Fruit fly (Drosophila melanogaster) whole organism, embryonic: ENCODE measurements around the gene Eip63E.
A peak's percentile ranks its signal among the peaks of the same experiment; 100 is the strongest.

ENCODE experiments used
- CG11723 ChIP-seq: fragments of 200-800 bp; sonication (Bioruptor generic); optimal IDR thresholded peaks from 2 replicates; lab custom pipeline; 2017; ENCODE audit warnings: missing biosample characterization, mild to moderate bottlenecking, missing genetic modification characterization
- CG12219 ChIP-seq: fragments of 200-800 bp; sonication (Bioruptor generic); optimal IDR thresholded peaks from 3 replicates; lab custom pipeline; 2018; ENCODE audit warnings: missing biosample characterization, mild to moderate bottlenecking, missing genetic modification characterization
- CG12299 ChIP-seq: fragments of 200-800 bp; sonication (Bioruptor generic); optimal IDR thresholded peaks from 2 replicates; lab custom pipeline; 2018; ENCODE audit warnings: missing biosample characterization, mild to moderate bottlenecking, missing genetic modification characterization
- CG13287 ChIP-seq: fragments of 200-800 bp; sonication (Bioruptor generic); IDR thresholded peaks from 2 replicates; pipeline ENCODE4 v1.3.6; 2022; ENCODE audit warnings: missing biosample characterization, missing genetic modification characterization; ENCODE audit not compliant: partially characterized antibody
- CG13296 ChIP-seq: fragments of 200-800 bp; sonication (Bioruptor generic); optimal IDR thresholded peaks from 3 replicates; lab custom pipeline; 2018; ENCODE audit warnings: missing biosample characterization, mild to moderate bottlenecking, missing genetic modification characterization
- CG14050 ChIP-seq: fragments of 200-800 bp; sonication (Bioruptor generic); IDR thresholded peaks from 3 replicates; pipeline ENCODE4 v1.3.6; 2022; ENCODE audit warnings: missing biosample characterization, missing genetic modification characterization
- CG14710 ChIP-seq: fragments of 200-800 bp; sonication (Bioruptor generic); optimal IDR thresholded peaks from 3 replicates; lab custom pipeline; 2019; ENCODE audit warnings: missing biosample characterization, mild to moderate bottlenecking, missing genetic modification characterization, moderate library complexity
- CG15269 ChIP-seq: fragments of 200-800 bp; sonication (Bioruptor generic); optimal IDR thresholded peaks from 2 replicates; lab custom pipeline; 2018; ENCODE audit warnings: missing biosample characterization, mild to moderate bottlenecking, missing genetic modification characterization, moderate library complexity
- CG2120 ChIP-seq: fragments of 200-800 bp; sonication (Bioruptor generic); optimal IDR thresholded peaks from 3 replicates; lab custom pipeline; 2016; ENCODE audit warnings: missing biosample characterization, missing genetic modification characterization
- CG2678 ChIP-seq: fragments of 200-800 bp; sonication (Bioruptor generic); optimal IDR thresholded peaks from 3 replicates; lab custom pipeline; 2019; ENCODE audit warnings: missing biosample characterization, mild to moderate bottlenecking, missing genetic modification characterization, moderate library complexity
- CG31441 ChIP-seq: fragments of 200-800 bp; sonication (Bioruptor generic); IDR thresholded peaks from 2 replicates; pipeline ENCODE4 v1.3.6; 2022; ENCODE audit warnings: missing biosample characterization, missing genetic modification characterization
- CG3407 ChIP-seq: fragments of 200-800 bp; sonication (Bioruptor generic); optimal IDR thresholded peaks from 2 replicates; lab custom pipeline; 2018; ENCODE audit warnings: missing biosample characterization, mild to moderate bottlenecking, missing genetic modification characterization
- CG6254 ChIP-seq: fragments of 200-800 bp; sonication (Bioruptor generic); optimal IDR thresholded peaks from 3 replicates; lab custom pipeline; 2017; ENCODE audit warnings: mild to moderate bottlenecking, missing biosample characterization, missing genetic modification reagents, missing genetic modification characterization
- CG7357 ChIP-seq: fragments of 200-800 bp; sonication (Bioruptor generic); IDR thresholded peaks from 3 replicates; pipeline ENCODE4 v1.3.6; 2022; ENCODE audit warnings: missing biosample characterization, missing genetic modification characterization
- CG7556 ChIP-seq: fragments of 200-800 bp; sonication (Bioruptor generic); optimal IDR thresholded peaks from 2 replicates; lab custom pipeline; 2017; ENCODE audit warnings: missing biosample characterization, mild to moderate bottlenecking, missing genetic modification characterization
- CG7839 ChIP-seq: fragments of 200-800 bp; sonication (Bioruptor generic); optimal IDR thresholded peaks from 3 replicates; lab custom pipeline; 2018; ENCODE audit warnings: missing biosample characterization, mild to moderate bottlenecking, missing genetic modification characterization, moderate library complexity
- CG8388 ChIP-seq: fragments of 200-800 bp; sonication (Bioruptor generic); optimal IDR thresholded peaks from 2 replicates; lab custom pipeline; 2019; ENCODE audit warnings: missing biosample characterization, mild to moderate bottlenecking, missing genetic modification characterization, moderate library complexity
- CG9727 ChIP-seq: fragments of 200-800 bp; sonication (Bioruptor generic); optimal IDR thresholded peaks from 3 replicates; lab custom pipeline; 2017; ENCODE audit warnings: missing biosample characterization, mild to moderate bottlenecking, missing genetic modification characterization
- Chrac-16 ChIP-seq: fragments of 200-800 bp; sonication (Bioruptor generic); optimal IDR thresholded peaks from 3 replicates; lab custom pipeline; 2016; ENCODE audit warnings: missing biosample characterization, missing genetic modification characterization
- Dad ChIP-seq: fragments of 200-800 bp; sonication (Bioruptor generic); optimal IDR thresholded peaks from 3 replicates; lab custom pipeline; 2016; ENCODE audit warnings: missing biosample characterization, missing genetic modification characterization
- Drgx ChIP-seq: fragments of 200-800 bp; sonication (Bioruptor generic); IDR thresholded peaks from 2 replicates; pipeline ENCODE4 v1.3.6; 2022; ENCODE audit warnings: missing biosample characterization, missing genetic modification characterization
- Hr3 ChIP-seq: fragments of 200-800 bp; sonication (Bioruptor generic); optimal IDR thresholded peaks from 3 replicates; lab custom pipeline; 2016; ENCODE audit warnings: missing biosample characterization, missing genetic modification characterization
- Mes4 ChIP-seq: fragments of 200-800 bp; sonication (Bioruptor generic); optimal IDR thresholded peaks from 2 replicates; lab custom pipeline; 2016; ENCODE audit warnings: missing biosample characterization, missing genetic modification characterization
- Oli ChIP-seq: fragments of 200-800 bp; sonication (Bioruptor generic); optimal IDR thresholded peaks from 2 replicates; lab custom pipeline; 2018; ENCODE audit warnings: missing biosample characterization, mild to moderate bottlenecking, missing genetic modification characterization, moderate library complexity
- Pdp1 ChIP-seq, 2 experiments: fragments of 200-800 bp; sonication (Bioruptor generic); optimal IDR thresholded peaks; 3 replicates each; lab custom pipeline; 2016; ENCODE audit warnings: missing biosample characterization in 2 of 2, missing genetic modification characterization in 2 of 2, mild to moderate bottlenecking in 1 of 2, moderate library complexity in 1 of 2
- TFAM ChIP-seq: fragments of 200-800 bp; sonication (Bioruptor generic); optimal IDR thresholded peaks from 2 replicates; lab custom pipeline; 2017; ENCODE audit warnings: missing biosample characterization, missing genetic modification characterization, inconsistent platforms
- Vsx1 ChIP-seq: fragments of 200-800 bp; sonication (Bioruptor generic); optimal IDR thresholded peaks from 2 replicates; lab custom pipeline; 2017; ENCODE audit warnings: missing biosample characterization, mild to moderate bottlenecking, missing genetic modification characterization, missing genetic modification reagents
- Xbp1 ChIP-seq: fragments of 200-800 bp; sonication (Bioruptor generic); optimal IDR thresholded peaks from 3 replicates; lab custom pipeline; 2016; ENCODE audit warnings: missing biosample characterization, mild to moderate bottlenecking, missing genetic modification characterization
- ato ChIP-seq: fragments of 200-800 bp; sonication (Bioruptor generic); IDR thresholded peaks from 2 replicates; pipeline ENCODE4 v1.3.6; 2022; ENCODE audit warnings: missing biosample characterization, missing genetic modification characterization; ENCODE audit not compliant: partially characterized antibody
- bbx ChIP-seq: fragments of 200-800 bp; sonication (Bioruptor generic); IDR thresholded peaks from 2 replicates; pipeline ENCODE4 v1.3.6; 2022; ENCODE audit warnings: missing biosample characterization, missing genetic modification characterization; ENCODE audit not compliant: partially characterized antibody
- cad ChIP-seq: fragments of >200 bp; optimal IDR thresholded peaks from 2 replicates; lab custom pipeline; 2017; ENCODE audit warnings: missing biosample characterization, missing genetic modification characterization
- cato ChIP-seq: fragments of 200-800 bp; sonication (Bioruptor generic); optimal IDR thresholded peaks from 2 replicates; lab custom pipeline; 2016; ENCODE audit warnings: missing biosample characterization, missing genetic modification characterization, borderline replicate concordance
- cg ChIP-seq: fragments of 200-800 bp; sonication (Bioruptor generic); optimal IDR thresholded peaks from 3 replicates; lab custom pipeline; 2019; ENCODE audit warnings: missing biosample characterization, mild to moderate bottlenecking, missing genetic modification characterization, moderate library complexity
- chm ChIP-seq: fragments of 200-800 bp; sonication (Bioruptor generic); IDR thresholded peaks from 2 replicates; pipeline ENCODE4 v1.3.6; 2022; ENCODE audit warnings: missing biosample characterization, missing genetic modification characterization
- crol ChIP-seq: fragments of 200-800 bp; sonication (Bioruptor generic); IDR thresholded peaks from 2 replicates; pipeline ENCODE4 v1.3.6; 2022; ENCODE audit warnings: missing biosample characterization, missing genetic modification characterization
- cwo ChIP-seq: fragments of 200-800 bp; sonication (Bioruptor generic); optimal IDR thresholded peaks from 3 replicates; lab custom pipeline; 2017; ENCODE audit warnings: missing biosample characterization, missing genetic modification characterization, mild to moderate bottlenecking, moderate library complexity, missing genetic modification reagents
- dpn ChIP-seq, 2 experiments: fragments of 200-800 bp; sonication (Bioruptor generic); optimal IDR thresholded peaks; 3 replicates each; lab custom pipeline; 2016; ENCODE audit warnings: missing biosample characterization in 2 of 2, missing genetic modification characterization in 2 of 2
- fd96Cb ChIP-seq: fragments of 200-800 bp; sonication (Bioruptor generic); optimal IDR thresholded peaks from 2 replicates; lab custom pipeline; 2018; ENCODE audit warnings: missing biosample characterization, mild to moderate bottlenecking, missing genetic modification characterization, moderate library complexity
- jigr1 ChIP-seq: fragments of 200-800 bp; sonication (Bioruptor generic); IDR thresholded peaks from 3 replicates; pipeline ENCODE4 v1.3.6; 2022; ENCODE audit warnings: missing biosample characterization, missing genetic modification characterization
- kay ChIP-seq: fragments of 200-800 bp; sonication (Bioruptor generic); optimal IDR thresholded peaks from 2 replicates; lab custom pipeline; 2016; ENCODE audit warnings: missing biosample characterization, missing genetic modification characterization
- lola ChIP-seq, 3 experiments: fragments of >200 bp in 2 of 3; fragments of 200-800 bp in 1 of 3; sonication (Bioruptor generic) in 1 of 3; optimal IDR thresholded peaks; 2 replicates each; lab custom pipeline; 2017 to 2019; ENCODE audit warnings: missing biosample characterization in 3 of 3, missing genetic modification characterization in 3 of 3, mild to moderate bottlenecking in 1 of 3, moderate library complexity in 1 of 3
- nau ChIP-seq: fragments of 200-800 bp; sonication (Bioruptor generic); optimal IDR thresholded peaks from 3 replicates; lab custom pipeline; 2017; ENCODE audit warnings: missing biosample characterization, mild to moderate bottlenecking, missing genetic modification characterization, missing genetic modification reagents
- pho ChIP-seq: fragments of 200-800 bp; sonication (Bioruptor generic); optimal IDR thresholded peaks from 2 replicates; lab custom pipeline; 2016; ENCODE audit warnings: missing biosample characterization, missing genetic modification characterization
- sc ChIP-seq, 3 experiments: fragments of >200 bp in 2 of 3; fragments of 200-800 bp in 1 of 3; sonication (Bioruptor generic) in 1 of 3; optimal IDR thresholded peaks; 2 replicates in 2 of 3; 3 replicates in 1 of 3; lab custom pipeline; 2017; ENCODE audit warnings: mild to moderate bottlenecking in 1 of 3, missing biosample characterization in 1 of 3, missing genetic modification characterization in 1 of 3, missing genetic modification reagents in 1 of 3
- scrt ChIP-seq: fragments of 200-800 bp; sonication (Bioruptor generic); optimal IDR thresholded peaks from 2 replicates; lab custom pipeline; 2018; ENCODE audit warnings: missing biosample characterization, mild to moderate bottlenecking, missing genetic modification characterization, moderate library complexity
- yki ChIP-seq: fragments of >200 bp; optimal IDR thresholded peaks from 3 replicates; lab custom pipeline; 2018

Gene Eip63E

DNA sequence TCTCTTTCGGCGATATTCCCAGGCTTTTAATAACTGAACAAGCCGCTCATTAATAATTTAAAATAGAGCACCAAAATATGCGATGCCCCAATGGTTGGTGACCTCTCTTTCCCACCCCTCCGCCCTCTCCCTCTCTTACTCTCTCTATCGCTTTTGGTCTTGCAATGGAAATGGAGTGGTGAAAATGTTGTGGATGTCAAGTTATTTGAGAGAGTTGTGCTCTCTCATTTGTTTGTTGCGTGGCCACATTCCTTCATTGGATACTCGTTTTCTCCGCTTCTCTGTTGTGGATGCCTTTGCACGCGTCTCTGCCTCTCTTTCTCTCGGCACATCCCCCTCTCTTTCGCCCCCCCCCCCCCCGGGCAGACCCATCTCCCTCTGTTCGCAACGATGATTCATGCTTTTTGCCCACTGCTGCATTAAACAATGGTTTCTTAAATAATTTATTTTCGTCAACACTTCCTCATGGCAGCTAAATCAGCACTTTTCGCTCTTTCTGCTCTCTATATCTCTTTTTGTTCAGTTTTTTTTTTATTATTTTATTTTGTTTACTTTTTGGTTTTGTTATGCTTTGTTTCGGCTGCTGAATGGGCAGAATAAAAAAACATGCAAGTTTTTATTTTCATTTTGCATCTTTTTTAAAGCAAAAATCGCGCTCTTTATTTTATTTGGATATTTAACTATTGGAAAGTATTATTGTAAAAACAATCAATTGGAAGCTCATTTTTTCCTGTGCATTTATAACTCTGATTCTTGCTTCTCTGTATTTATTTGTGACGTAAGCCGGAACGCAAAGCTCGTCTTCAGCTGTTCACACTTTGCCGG is 27.2 kb downstream of the Eip63E start (continued):
- TF ChIP-seq CG13296 (GFP tag; lab: Kevin White, UChicago) (no peak), CG6254 (GFP tag; lab: Kevin White, UChicago) (peak; percentile 5), CG31441 (GFP tag; lab: Robert Waterston, UW) (0 out of 2 replicates have a peak, but pooled peaks have one; percentile 38), cg (no peak), Oli (tag; lab: Kevin White, UChicago) (peak; percentile 46), chm (GFP tag; lab: Robert Waterston, UW) (peak; percentile 45; the same call in 1 of the 2 replicates), CG8388 (peak; percentile 6), Mes4 (GFP tag; lab: Kevin White, UChicago) (no peak), Chrac-16 (GFP tag; lab: Kevin White, UChicago) (peak; percentile 25), lola (GFP tag; optimal IDR thresholded peaks at IDR 0.05; lab: Kevin White, UChicago) (peak in 1 of 3 experiments; percentile 56), cwo (no peak), CG12299 (tag; lab: Kevin White, UChicago) (no peak), CG15269 (peak; percentile 25), CG3407 (GFP tag; lab: Kevin White, UChicago) (peak; percentile 25), Pdp1 (GFP tag; optimal IDR thresholded peaks at IDR 0.05; lab: Kevin White, UChicago) (peak in 1 of 2 experiments; percentile 54), CG11723 (GFP tag; lab: Kevin White, UChicago) (peak; percentile 2), CG2120 (peak; percentile 54), jigr1 (GFP tag; lab: Robert Waterston, UW) (no peak), Drgx (GFP tag; lab: Robert Waterston, UW) (0 out of 2 replicates have a peak, but pooled peaks have one; percentile 37), CG7556 (GFP tag; lab: Kevin White, UChicago) (peak; percentile 50), CG9727 (GFP tag; lab: Kevin White, UChicago) (peak; percentile 49), CG12219 (GFP tag; lab: Kevin White, UChicago) (peak; percentile 15), Dad (GFP tag; lab: Kevin White, UChicago) (no peak), crol (GFP tag; lab: Robert Waterston, UW) (peak; percentile 98), nau (GFP tag; lab: Kevin White, UChicago) (peak; percentile 18), TFAM (GFP tag; lab: Kevin White, UChicago) (no peak), kay (GFP tag; lab: Kevin White, UChicago) (peak; percentile 93), CG2678 (tag; lab: Kevin White, UChicago) (peak; percentile 39), Xbp1 (GFP tag; lab: Kevin White, UChicago) (peak; percentile 49), pho (GFP tag; lab: Kevin White, UChicago) (peak; percentile 18), yki (lab: Kevin White, UChicago) (peak; percentile 78), CG13287 (GFP tag; lab: Robert Waterston, UW) (peak; percentile 14; the same call in 1 of the 2 replicates), cato (peak; percentile 15), fd96Cb (tag; lab: Kevin White, UChicago) (peak; percentile 37), Vsx1 (GFP tag; lab: Kevin White, UChicago) (peak; percentile 36), CG14710 (tag; lab: Kevin White, UChicago) (peak; percentile 17), bbx (peak; percentile 69), CG14050 (GFP tag; lab: Robert Waterston, UW) (peak; percentile 25; the same call in 1 of the 3 replicates), ato (GFP tag; lab: Robert Waterston, UW) (peak; percentile 57; the same call in 1 of the 2 replicates), cad (GFP tag; lab: Kevin White, UChicago) (no peak), Hr3 (GFP tag; lab: Kevin White, UChicago) (peak; percentile 23), CG7839 (tag; lab: Kevin White, UChicago) (peak; percentile 14), CG7357 (GFP tag; lab: Robert Waterston, UW) (no peak), scrt (GFP tag; lab: Kevin White, UChicago) (peak; percentile 11), sc (optimal IDR thresholded peaks at IDR 0.05; lab: Kevin White, UChicago) (no peak), sc (GFP tag; optimal IDR thresholded peaks at IDR 0.05; lab: Kevin White, UChicago) (peak; percentile 14), dpn (GFP tag; optimal IDR thresholded peaks at IDR 0.05; lab: Kevin White, UChicago) (peak in 1 of 2 experiments; percentile 3)
